Fruit fly (Drosophila melanogaster) whole organism, embryonic: ENCODE measurements around the gene CG14731.
A peak's percentile ranks its signal among the peaks of the same experiment; 100 is the strongest.

Experiments
- Ada2b ChIP-seq: fragments of 200-800 bp; sonication (Bioruptor generic); IDR thresholded peaks from 2 replicates; pipeline ENCODE4 v1.3.6; 2022; ENCODE audit warnings: missing biosample characterization, missing genetic modification characterization
- Adf1 ChIP-seq: fragments of 200-800 bp; sonication (Bioruptor generic); IDR thresholded peaks from 2 replicates; pipeline ENCODE4 v1.3.6; 2022; ENCODE audit warnings: missing biosample characterization, missing genetic modification characterization
- Bteb2 ChIP-seq: fragments of 200-800 bp; sonication (Bioruptor generic); optimal IDR thresholded peaks from 2 replicates; lab custom pipeline; 2016; ENCODE audit warnings: missing biosample characterization, missing genetic modification characterization
- C15 ChIP-seq: fragments of 200-800 bp; sonication (Bioruptor generic); IDR thresholded peaks from 3 replicates; pipeline ENCODE4 v1.3.6; 2022; ENCODE audit warnings: missing biosample characterization, missing genetic modification characterization
- CG11504 ChIP-seq: fragments of 200-800 bp; sonication (Bioruptor generic); optimal IDR thresholded peaks from 3 replicates; lab custom pipeline; 2019; ENCODE audit warnings: missing biosample characterization, mild to moderate bottlenecking, missing genetic modification characterization, moderate library complexity
- CG11723 ChIP-seq: fragments of 200-800 bp; sonication (Bioruptor generic); optimal IDR thresholded peaks from 2 replicates; lab custom pipeline; 2017; ENCODE audit warnings: missing biosample characterization, mild to moderate bottlenecking, missing genetic modification characterization
- CG12769 ChIP-seq: fragments of 200-800 bp; sonication (Bioruptor generic); optimal IDR thresholded peaks from 2 replicates; lab custom pipeline; 2019; ENCODE audit warnings: missing biosample characterization, mild to moderate bottlenecking, missing genetic modification characterization, moderate library complexity
- CG13775 ChIP-seq: fragments of 200-800 bp; sonication (Bioruptor generic); optimal IDR thresholded peaks from 3 replicates; lab custom pipeline; 2017; ENCODE audit warnings: missing biosample characterization, mild to moderate bottlenecking, missing genetic modification characterization
- CG14441 ChIP-seq: fragments of 200-800 bp; sonication (Bioruptor generic); IDR thresholded peaks from 2 replicates; pipeline ENCODE4 v1.3.6; 2022; ENCODE audit warnings: missing biosample characterization, missing genetic modification characterization
- CG17385 ChIP-seq: fragments of 200-800 bp; sonication (Bioruptor generic); optimal IDR thresholded peaks from 3 replicates; lab custom pipeline; 2018; ENCODE audit warnings: missing biosample characterization, mild to moderate bottlenecking, missing genetic modification characterization
- CG2678 ChIP-seq: fragments of 200-800 bp; sonication (Bioruptor generic); optimal IDR thresholded peaks from 3 replicates; lab custom pipeline; 2019; ENCODE audit warnings: missing biosample characterization, mild to moderate bottlenecking, missing genetic modification characterization, moderate library complexity
- CG3065 ChIP-seq: fragments of 200-800 bp; sonication (Bioruptor generic); optimal IDR thresholded peaks from 2 replicates; lab custom pipeline; 2016; ENCODE audit warnings: missing biosample characterization, missing genetic modification characterization
- CG32532 ChIP-seq: fragments of 200-800 bp; sonication (Bioruptor generic); IDR thresholded peaks from 2 replicates; pipeline ENCODE4 v1.3.6; 2022; ENCODE audit warnings: missing biosample characterization, missing genetic modification characterization
- CG32772 ChIP-seq: fragments of 200-800 bp; sonication (Bioruptor generic); IDR thresholded peaks from 2 replicates; pipeline ENCODE4 v1.3.6; 2022; ENCODE audit warnings: missing biosample characterization, missing genetic modification characterization
- CG42726 ChIP-seq: fragments of 200-800 bp; sonication (Bioruptor generic); IDR thresholded peaks from 2 replicates; pipeline ENCODE4 v1.3.6; 2022; ENCODE audit warnings: missing biosample characterization, missing genetic modification characterization; ENCODE audit not compliant: partially characterized antibody
- CG4282 ChIP-seq: fragments of 200-800 bp; sonication (Bioruptor generic); optimal IDR thresholded peaks from 2 replicates; lab custom pipeline; 2016; ENCODE audit warnings: missing biosample characterization, missing genetic modification characterization
- CG9932 ChIP-seq: fragments of 200-800 bp; sonication (Bioruptor generic); IDR thresholded peaks from 2 replicates; pipeline ENCODE4 v1.3.6; 2022; ENCODE audit warnings: missing biosample characterization, missing genetic modification characterization
- D19B ChIP-seq: fragments of 200-800 bp; sonication (Bioruptor generic); optimal IDR thresholded peaks from 2 replicates; lab custom pipeline; 2017; ENCODE audit warnings: missing biosample characterization, mild to moderate bottlenecking, missing genetic modification characterization
- Dip2 ChIP-seq: fragments of 200-800 bp; sonication (Bioruptor generic); IDR thresholded peaks from 2 replicates; pipeline ENCODE4 v1.3.6; 2022; ENCODE audit warnings: missing biosample characterization, missing genetic modification characterization
- Drgx ChIP-seq: fragments of 200-800 bp; sonication (Bioruptor generic); IDR thresholded peaks from 2 replicates; pipeline ENCODE4 v1.3.6; 2022; ENCODE audit warnings: missing biosample characterization, missing genetic modification characterization
- E2f1 ChIP-seq: fragments of 200-800 bp; sonication (Bioruptor generic); IDR thresholded peaks from 2 replicates; pipeline ENCODE4 v1.3.6; 2022; ENCODE audit warnings: missing biosample characterization, missing genetic modification characterization
- Ets97D ChIP-seq: fragments of 200-800 bp; sonication (Bioruptor generic); optimal IDR thresholded peaks from 3 replicates; lab custom pipeline; 2016; ENCODE audit warnings: missing biosample characterization, missing genetic modification characterization
- Gug ChIP-seq: fragments of 200-800 bp; sonication (Bioruptor generic); IDR thresholded peaks from 4 replicates; pipeline ENCODE4 v1.3.6; 2022; ENCODE audit warnings: missing biosample characterization, missing genetic modification characterization
- H15 ChIP-seq: fragments of 200-800 bp; sonication (Bioruptor generic); IDR thresholded peaks from 3 replicates; pipeline ENCODE4 v1.3.6; 2022; ENCODE audit warnings: missing biosample characterization, missing genetic modification characterization
- Hr51 ChIP-seq, 2 experiments: fragments of 200-800 bp; sonication (Bioruptor generic); optimal IDR thresholded peaks; 2 replicates in 1 of 2; 3 replicates in 1 of 2; lab custom pipeline; 2016 to 2018; ENCODE audit warnings: missing biosample characterization in 2 of 2, missing genetic modification characterization in 2 of 2, mild to moderate bottlenecking in 1 of 2, moderate library complexity in 1 of 2
- Max ChIP-seq: fragments of 200-800 bp; sonication (Bioruptor generic); optimal IDR thresholded peaks from 2 replicates; lab custom pipeline; 2016; ENCODE audit warnings: missing biosample characterization, mild to moderate bottlenecking, missing genetic modification characterization
- Neu2 ChIP-seq: fragments of 200-800 bp; sonication (Bioruptor generic); optimal IDR thresholded peaks from 3 replicates; lab custom pipeline; 2016; ENCODE audit warnings: missing biosample characterization, missing genetic modification characterization, borderline replicate concordance
- PHDP ChIP-seq: fragments of 200-800 bp; sonication (Bioruptor generic); optimal IDR thresholded peaks from 3 replicates; lab custom pipeline; 2018; ENCODE audit warnings: missing biosample characterization, mild to moderate bottlenecking, missing genetic modification characterization, moderate library complexity
- Sox100B ChIP-seq: fragments of 200-800 bp; sonication (Bioruptor generic); optimal IDR thresholded peaks from 3 replicates; lab custom pipeline; 2018; ENCODE audit warnings: missing biosample characterization, mild to moderate bottlenecking, missing genetic modification characterization
- Sox102F ChIP-seq: fragments of 200-800 bp; sonication (Bioruptor generic); optimal IDR thresholded peaks from 2 replicates; lab custom pipeline; 2018; ENCODE audit warnings: missing biosample characterization, mild to moderate bottlenecking, missing genetic modification characterization, moderate library complexity
- Trl ChIP-seq, 3 experiments: fragments of >200 bp in 2 of 3; fragments of 200-800 bp in 1 of 3; sonication (Bioruptor generic) in 1 of 3; optimal IDR thresholded peaks; 2 replicates in 1 of 3; 3 replicates in 2 of 3; lab custom pipeline; 2016 to 2017; ENCODE audit warnings: missing biosample characterization in 1 of 3, missing genetic modification characterization in 1 of 3
- bcd ChIP-seq: fragments of 200-800 bp; sonication (Bioruptor generic); optimal IDR thresholded peaks from 2 replicates; lab custom pipeline; 2017; ENCODE audit warnings: missing biosample characterization, mild to moderate bottlenecking, missing genetic modification characterization
- chn ChIP-seq: fragments of 200-800 bp; sonication (Bioruptor generic); optimal IDR thresholded peaks from 2 replicates; lab custom pipeline; 2016; ENCODE audit warnings: missing biosample characterization, missing genetic modification characterization
- crp ChIP-seq, 2 experiments: fragments of 200-800 bp; sonication (Bioruptor generic); optimal IDR thresholded peaks; 2 replicates in 1 of 2; 3 replicates in 1 of 2; lab custom pipeline; 2017; ENCODE audit warnings: missing biosample characterization in 2 of 2, missing genetic modification characterization in 2 of 2, mild to moderate bottlenecking in 1 of 2, moderate library complexity in 1 of 2
- dysf ChIP-seq: fragments of 200-800 bp; sonication (Bioruptor generic); IDR thresholded peaks from 3 replicates; pipeline ENCODE4 v1.3.6; 2022; ENCODE audit warnings: missing biosample characterization, missing genetic modification characterization
- fru ChIP-seq: fragments of >200 bp; optimal IDR thresholded peaks from 2 replicates; lab custom pipeline; 2017
- gro ChIP-seq: fragments of 200-800 bp; sonication (Bioruptor generic); optimal IDR thresholded peaks from 2 replicates; lab custom pipeline; 2016; ENCODE audit warnings: missing biosample characterization, missing genetic modification characterization
- hkb ChIP-seq, 2 experiments: fragments of 200-800 bp in 1 of 2; fragments of >200 bp in 1 of 2; sonication (Bioruptor generic) in 1 of 2; IDR thresholded peaks in 1 of 2; optimal IDR thresholded peaks in 1 of 2; 2 replicates each; pipeline versions ENCODE4 v1.3.6 to Lab custom; 2017 to 2022; ENCODE audit warnings: missing biosample characterization in 1 of 2, missing genetic modification characterization in 1 of 2
- kay ChIP-seq: fragments of 200-800 bp; sonication (Bioruptor generic); optimal IDR thresholded peaks from 2 replicates; lab custom pipeline; 2016; ENCODE audit warnings: missing biosample characterization, missing genetic modification characterization
- oc ChIP-seq: fragments of 200-800 bp; sonication (Bioruptor generic); optimal IDR thresholded peaks from 2 replicates; lab custom pipeline; 2018; ENCODE audit warnings: missing biosample characterization, mild to moderate bottlenecking, missing genetic modification characterization, moderate library complexity
- pan ChIP-seq, 4 experiments: fragments of >200 bp in 3 of 4; fragments of 200-800 bp in 1 of 4; sonication (Bioruptor generic) in 1 of 4; optimal IDR thresholded peaks in 3 of 4; IDR thresholded peaks in 1 of 4; 2 replicates each; pipeline versions ENCODE4 v1.3.6 to Lab custom; 2017 to 2022; ENCODE audit warnings: missing biosample characterization in 2 of 4, missing genetic modification characterization in 2 of 4, mixed read lengths in 1 of 4
- row ChIP-seq: fragments of 200-800 bp; sonication (Bioruptor generic); IDR thresholded peaks from 3 replicates; pipeline ENCODE4 v1.3.6; 2022; ENCODE audit warnings: missing biosample characterization, missing genetic modification characterization
- slbo ChIP-seq: fragments of 200-800 bp; sonication (Bioruptor generic); IDR thresholded peaks from 2 replicates; pipeline ENCODE4 v1.3.6; 2022; ENCODE audit warnings: missing biosample characterization, missing genetic modification characterization
- sqz ChIP-seq: fragments of 200-800 bp; sonication (Bioruptor generic); optimal IDR thresholded peaks from 3 replicates; lab custom pipeline; 2018; ENCODE audit warnings: missing biosample characterization, mild to moderate bottlenecking, missing genetic modification characterization
- tgo ChIP-seq: fragments of 200-800 bp; sonication (Bioruptor generic); IDR thresholded peaks from 3 replicates; pipeline ENCODE4 v1.3.6; 2022; ENCODE audit warnings: missing biosample characterization, missing genetic modification characterization
- tll ChIP-seq, 2 experiments: fragments of 200-800 bp in 1 of 2; fragments of >200 bp in 1 of 2; sonication (Bioruptor generic) in 1 of 2; optimal IDR thresholded peaks; 2 replicates each; lab custom pipeline; 2017 to 2019; ENCODE audit warnings: missing biosample characterization in 2 of 2, missing genetic modification characterization in 2 of 2, mild to moderate bottlenecking in 1 of 2, moderate library complexity in 1 of 2
- vvl ChIP-seq: fragments of 200-800 bp; sonication (Bioruptor generic); IDR thresholded peaks from 2 replicates; pipeline ENCODE4 v1.3.6; 2022; ENCODE audit warnings: missing biosample characterization, missing genetic modification characterization

Gene CG14731

DNA sequence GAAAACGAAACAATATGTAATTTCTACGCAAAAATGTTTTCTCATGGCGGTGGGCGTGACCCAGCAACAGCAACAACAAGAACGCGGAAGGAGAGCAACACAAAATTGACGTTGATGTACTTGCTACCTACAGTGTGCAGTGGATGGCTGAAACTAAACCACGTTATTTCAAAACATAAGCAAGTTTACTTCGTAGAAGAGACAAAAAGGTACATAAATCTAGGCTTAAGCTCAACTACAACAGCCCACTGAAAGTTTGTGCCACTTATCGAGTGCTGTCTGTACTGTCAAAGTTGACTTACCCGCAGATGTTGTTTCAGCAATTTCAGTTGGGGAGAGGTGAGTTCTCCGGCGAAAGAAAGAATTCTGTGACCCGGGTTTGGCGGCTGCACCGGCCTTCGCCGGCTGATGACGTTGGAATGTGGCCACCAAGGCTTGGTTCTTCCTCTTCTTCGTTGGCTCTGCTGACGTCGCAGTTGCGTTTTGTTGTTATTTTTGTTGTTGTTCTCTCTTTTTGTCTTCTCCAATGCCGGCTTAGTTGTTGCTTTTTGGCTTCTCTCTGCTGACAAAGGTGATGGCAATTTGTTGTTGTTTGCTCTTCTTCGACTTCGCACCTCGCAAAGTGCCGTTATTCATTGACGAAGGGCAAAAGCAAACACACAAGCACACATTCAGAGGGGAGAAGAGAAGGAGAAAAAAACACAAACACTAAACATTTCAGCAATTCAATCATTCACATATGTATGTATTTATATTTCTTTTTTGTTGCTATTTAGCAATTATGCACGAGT lies 16.2 kb downstream of the CG14731 start (continued):
- TF ChIP-seq CG42726 (GFP tag; lab: Robert Waterston, UW) (no peak), E2f1 (GFP tag; lab: Robert Waterston, UW) (peak; percentile 42; the same call in 1 of the 2 replicates), Trl (optimal IDR thresholded peaks at IDR 0.05; lab: Kevin White, UChicago) (no peak), Trl (GFP tag; optimal IDR thresholded peaks at IDR 0.05; lab: Kevin White, UChicago) (no peak), dysf (GFP tag; lab: Robert Waterston, UW) (peak; percentile 72), sqz (GFP tag; lab: Kevin White, UChicago) (peak; percentile 16), vvl (GFP tag; lab: Robert Waterston, UW) (peak; percentile 47; the same call in 1 of the 2 replicates), CG3065 (GFP tag; lab: Kevin White, UChicago) (no peak), CG11723 (GFP tag; lab: Kevin White, UChicago) (no peak), tll (GFP tag; optimal IDR thresholded peaks at IDR 0.05; lab: Kevin White, UChicago) (peak in 1 of 2 experiments; percentile 86), Adf1 (GFP tag; lab: Robert Waterston, UW) (no peak), hkb (optimal IDR thresholded peaks at IDR 0.05; lab: Kevin White, UChicago) (no peak), hkb (GFP tag; IDR thresholded peaks at IDR 0.05; lab: Robert Waterston, UW) (0 out of 2 replicates have a peak, but pooled peaks have one; percentile 11), Bteb2 (GFP tag; lab: Kevin White, UChicago) (no peak), bcd (GFP tag; lab: Kevin White, UChicago) (peak; percentile 22), CG9932 (0 out of 2 replicates have a peak, but pooled peaks have one; percentile 30), Dip2 (no peak), Ada2b (GFP tag; lab: Robert Waterston, UW) (0 out of 2 replicates have a peak, but pooled peaks have one; percentile 17), CG13775 (GFP tag; lab: Kevin White, UChicago) (no peak), CG14441 (GFP tag; lab: Robert Waterston, UW) (peak; percentile 52; the same call in 1 of the 2 replicates), Sox100B (GFP tag; lab: Kevin White, UChicago) (no peak), Hr51 (GFP tag; optimal IDR thresholded peaks at IDR 0.05; lab: Kevin White, UChicago) (peak in 1 of 2 experiments; percentile 22), CG4282 (no peak), row (GFP tag; lab: Robert Waterston, UW) (peak; percentile 56), CG17385 (GFP tag; lab: Kevin White, UChicago) (no peak), D19B (GFP tag; lab: Kevin White, UChicago) (no peak), Drgx (GFP tag; lab: Robert Waterston, UW) (peak; percentile 46; the same call in 1 of the 2 replicates), C15 (GFP tag; lab: Robert Waterston, UW) (0 out of 3 replicates have a peak, but pooled peaks have one; percentile 5), chn (GFP tag; lab: Kevin White, UChicago) (peak; percentile 18), oc (tag; lab: Kevin White, UChicago) (no peak), Sox102F (GFP tag; lab: Kevin White, UChicago) (peak; percentile 3), PHDP (tag; lab: Kevin White, UChicago) (peak; percentile 2), CG12769 (tag; lab: Kevin White, UChicago) (peak; percentile 18), CG11504 (tag; lab: Kevin White, UChicago) (peak; percentile 29), kay (GFP tag; lab: Kevin White, UChicago) (no peak), Max (GFP tag; lab: Kevin White, UChicago) (no peak), CG32532 (GFP tag; lab: Robert Waterston, UW) (peak; percentile 49), slbo (GFP tag; lab: Robert Waterston, UW) (peak; percentile 59), Neu2 (GFP tag; lab: Kevin White, UChicago) (no peak), H15 (GFP tag; lab: Robert Waterston, UW) (no peak), Ets97D (no peak), pan (optimal IDR thresholded peaks at IDR 0.05; lab: Kevin White, UChicago) (no peak), pan (GFP tag; optimal IDR thresholded peaks at IDR 0.05 in 1 of 2, IDR thresholded peaks at IDR 0.05 in 1 of 2) (peak in 1 of 2 experiments; percentile 44), Gug (GFP tag; lab: Robert Waterston, UW) (peak; percentile 27; the same call in 1 of the 4 replicates), crp (GFP tag; optimal IDR thresholded peaks at IDR 0.05; lab: Kevin White, UChicago) (no peak), CG2678 (tag; lab: Kevin White, UChicago) (peak; percentile 32), CG32772 (GFP tag; lab: Robert Waterston, UW) (0 out of 2 replicates have a peak, but pooled peaks have one; percentile 13), fru (no peak), tgo (0 out of 3 replicates have a peak, but pooled peaks have one; percentile 15), gro (GFP tag; lab: Kevin White, UChicago) (no peak)
